ENCODE assay signal across 5 fruit fly cellular contexts in the genomic region with DNA sequence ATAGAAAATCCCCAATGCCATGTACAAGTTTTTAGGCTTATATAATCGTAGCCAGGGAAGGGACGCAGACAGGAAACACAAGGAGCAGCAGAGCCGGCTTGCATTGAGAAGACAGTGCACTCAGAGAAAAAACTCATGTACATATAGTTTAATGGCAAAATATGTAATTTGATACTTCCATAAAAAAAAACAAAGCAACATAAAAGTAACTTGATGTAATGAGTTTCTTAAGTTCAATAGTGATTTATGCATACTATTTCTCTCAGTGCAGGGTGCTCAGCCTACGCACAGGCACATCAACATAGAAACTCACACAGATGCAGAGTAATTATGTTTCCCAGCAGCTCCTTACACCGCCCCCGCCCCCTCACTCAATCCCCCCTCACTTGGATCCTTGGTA.
TF ChIP-seq lines count a peak whose summit lies in the region.

No protein-coding gene starts in this region.

- TF ChIP-seq CTCF in whole organism, embryonic (GFP tag; optimal IDR thresholded peaks at IDR 0.05; lab: Kevin White, UChicago): no peak

TF ChIP-seq in whole organism, adult, 20 proteins besides CTCF, POLR2A, EP300 and RAD21:
- peak; percentile 21 for TF ChIP-seq kay (GFP tag; lab: Kevin White, UChicago; ENCODE audit: borderline replicate concordance)
- TF ChIP-seq ovo (GFP tag; optimal IDR thresholded peaks at IDR 0.05; lab: Kevin White, UChicago): no peak

TF ChIP-seq in whole organism, embryonic, 481 proteins besides CTCF, POLR2A, EP300 and RAD21 (continues in another document):
- no peak for TF ChIP-seq jumu (GFP tag; optimal IDR thresholded peaks at IDR 0.05; lab: Kevin White, UChicago)
- no peak for TF ChIP-seq HLH4C (GFP tag; IDR thresholded peaks at IDR 0.05; lab: Robert Waterston, UW; ENCODE audit: partially characterized antibody)
- TF ChIP-seq salm (tag; optimal IDR thresholded peaks at IDR 0.05; lab: Kevin White, UChicago): peak; percentile 53
- peak; percentile 59 for TF ChIP-seq Chrac-16 (GFP tag; optimal IDR thresholded peaks at IDR 0.05; lab: Kevin White, UChicago)
- TF ChIP-seq CG2129 (GFP tag; IDR thresholded peaks at IDR 0.05; lab: Robert Waterston, UW; ENCODE audit: partially characterized antibody): no peak
- TF ChIP-seq CG11504 (tag; optimal IDR thresholded peaks at IDR 0.05; lab: Kevin White, UChicago): peak; percentile 81
- TF ChIP-seq CG7786 (GFP tag; optimal IDR thresholded peaks at IDR 0.05; lab: Kevin White, UChicago): peak; percentile 65
- no peak for TF ChIP-seq CG12236 (GFP tag; optimal IDR thresholded peaks at IDR 0.05; lab: Kevin White, UChicago)
- TF ChIP-seq fru (optimal IDR thresholded peaks at IDR 0.05; lab: Kevin White, UChicago): no peak
- no peak for TF ChIP-seq unc-4 (GFP tag; IDR thresholded peaks at IDR 0.05; lab: Robert Waterston, UW; ENCODE audit: partially characterized antibody)
- TF ChIP-seq ATbp (GFP tag; optimal IDR thresholded peaks at IDR 0.05; lab: Kevin White, UChicago): peak; percentile 71
- TF ChIP-seq tup (GFP tag; optimal IDR thresholded peaks at IDR 0.05; lab: Kevin White, UChicago): peak; percentile 6
- no peak for TF ChIP-seq CG17912 (GFP tag; optimal IDR thresholded peaks at IDR 0.05; lab: Kevin White, UChicago)
- TF ChIP-seq Bdp1 (GFP tag; optimal IDR thresholded peaks at IDR 0.05; lab: Kevin White, UChicago): peak; percentile 35
- TF ChIP-seq CG3838 (GFP tag; optimal IDR thresholded peaks at IDR 0.05; lab: Kevin White, UChicago): no peak
- peak; percentile 51 for TF ChIP-seq CG11723 (GFP tag; optimal IDR thresholded peaks at IDR 0.05; lab: Kevin White, UChicago)
- peak; percentile 72 for TF ChIP-seq CG10543 (GFP tag; optimal IDR thresholded peaks at IDR 0.05; lab: Kevin White, UChicago)
- no peak for TF ChIP-seq fd102C (GFP tag; optimal IDR thresholded peaks at IDR 0.05; lab: Kevin White, UChicago)
- TF ChIP-seq fd64A (GFP tag; optimal IDR thresholded peaks at IDR 0.05; lab: Kevin White, UChicago): no peak
- peak; percentile 59 for TF ChIP-seq bcd (GFP tag; optimal IDR thresholded peaks at IDR 0.05; lab: Kevin White, UChicago)

TF ChIP-seq in whole organism, prepupa, 60 proteins besides CTCF, POLR2A, EP300 and RAD21:
- TF ChIP-seq CG9139 (GFP tag; optimal IDR thresholded peaks at IDR 0.05; lab: Kevin White, UChicago) (no peak), svp (GFP tag; lab: Kevin White, UChicago) (peak; percentile 51), CG32006 (GFP tag; optimal IDR thresholded peaks at IDR 0.05; lab: Kevin White, UChicago) (peak; percentile 7), CG6276 (GFP tag; optimal IDR thresholded peaks at IDR 0.05; lab: Kevin White, UChicago) (no peak), OdsH (GFP tag; optimal IDR thresholded peaks at IDR 0.05; lab: Kevin White, UChicago) (peak; percentile 9), lz (GFP tag; optimal IDR thresholded peaks at IDR 0.05; lab: Kevin White, UChicago) (no peak), Smox (GFP tag; optimal IDR thresholded peaks at IDR 0.05; lab: Kevin White, UChicago) (no peak), CG6163 (GFP tag; IDR thresholded peaks at IDR 0.05; lab: Robert Waterston, UW) (peak; percentile 39; the same call in 1 of the 3 replicates), dac (GFP tag; optimal IDR thresholded peaks at IDR 0.05; lab: Kevin White, UChicago) (no peak), Gug (GFP tag; IDR thresholded peaks at IDR 0.05; lab: Robert Waterston, UW) (0 out of 2 replicates have a peak, but pooled peaks have one; percentile 13), fkh (GFP tag; optimal IDR thresholded peaks at IDR 0.05; lab: Kevin White, UChicago) (no peak), spab (GFP tag; optimal IDR thresholded peaks at IDR 0.05; lab: Kevin White, UChicago) (no peak)

TF ChIP-seq in whole organism, pupa, 21 proteins besides CTCF, POLR2A, EP300 and RAD21:
- TF ChIP-seq CG8159 (tag; optimal IDR thresholded peaks at IDR 0.05; lab: Kevin White, UChicago): peak; percentile 7
- TF ChIP-seq Pif1B (GFP tag; optimal IDR thresholded peaks at IDR 0.05; lab: Kevin White, UChicago): no peak

TF ChIP-seq in whole organism, wandering third instar larva, 38 proteins besides CTCF, POLR2A, EP300 and RAD21:
- TF ChIP-seq dl (GFP tag; optimal IDR thresholded peaks at IDR 0.05; lab: Kevin White, UChicago; ENCODE audit: insufficient read depth in 1 of 2, partially characterized antibody in 2 of 2) (no peak), sv (GFP tag; optimal IDR thresholded peaks at IDR 0.05; lab: Kevin White, UChicago) (peak; percentile 12), psq (GFP tag; optimal IDR thresholded peaks at IDR 0.05; lab: Kevin White, UChicago) (no peak), br (GFP tag; optimal IDR thresholded peaks at IDR 0.05; lab: Kevin White, UChicago) (no peak)
